Fruit fly (Drosophila melanogaster) whole organism, embryonic: ENCODE results near the gene CG17819.

ENCODE experiments used
- Asciz ChIP-seq: fragments of 200-800 bp; sonication (Bioruptor generic); optimal IDR thresholded peaks from 2 replicates; lab custom pipeline; 2017; ENCODE audit warnings: missing biosample characterization, mild to moderate bottlenecking, missing genetic modification characterization, missing genetic modification reagents
- Atf6 ChIP-seq: fragments of 200-800 bp; sonication (Bioruptor generic); IDR thresholded peaks from 2 replicates; pipeline ENCODE4 v1.3.6; 2022; ENCODE audit warnings: missing biosample characterization, missing genetic modification characterization
- BEAF-32 ChIP-seq: fragments of 200-800 bp; sonication (Bioruptor generic); optimal IDR thresholded peaks from 3 replicates; lab custom pipeline; 2017; ENCODE audit warnings: missing biosample characterization, missing genetic modification characterization, mild to moderate bottlenecking, moderate library complexity, missing genetic modification reagents
- C15 ChIP-seq: fragments of 200-800 bp; sonication (Bioruptor generic); IDR thresholded peaks from 3 replicates; pipeline ENCODE4 v1.3.6; 2022; ENCODE audit warnings: missing biosample characterization, missing genetic modification characterization
- CG10321 ChIP-seq: fragments of 200-800 bp; sonication (Bioruptor generic); IDR thresholded peaks from 2 replicates; pipeline ENCODE4 v1.3.6; 2022; ENCODE audit warnings: missing biosample characterization, missing genetic modification characterization
- CG11093 ChIP-seq: fragments of 200-800 bp; sonication (Bioruptor generic); IDR thresholded peaks from 3 replicates; pipeline ENCODE4 v1.3.6; 2022; ENCODE audit warnings: missing biosample characterization, missing genetic modification characterization
- CG11723 ChIP-seq: fragments of 200-800 bp; sonication (Bioruptor generic); optimal IDR thresholded peaks from 2 replicates; lab custom pipeline; 2017; ENCODE audit warnings: missing biosample characterization, mild to moderate bottlenecking, missing genetic modification characterization
- CG12299 ChIP-seq: fragments of 200-800 bp; sonication (Bioruptor generic); optimal IDR thresholded peaks from 2 replicates; lab custom pipeline; 2018; ENCODE audit warnings: missing biosample characterization, mild to moderate bottlenecking, missing genetic modification characterization
- CG12744 ChIP-seq: fragments of 200-800 bp; sonication (Bioruptor generic); optimal IDR thresholded peaks from 2 replicates; lab custom pipeline; 2016; ENCODE audit warnings: missing biosample characterization, missing genetic modification characterization
- CG14014 ChIP-seq: fragments of 200-800 bp; sonication (Bioruptor generic); IDR thresholded peaks from 2 replicates; pipeline ENCODE4 v1.3.6; 2022; ENCODE audit warnings: missing biosample characterization, missing genetic modification characterization
- CG14050 ChIP-seq: fragments of 200-800 bp; sonication (Bioruptor generic); IDR thresholded peaks from 3 replicates; pipeline ENCODE4 v1.3.6; 2022; ENCODE audit warnings: missing biosample characterization, missing genetic modification characterization
- CG15479 ChIP-seq: fragments of 200-800 bp; sonication (Bioruptor generic); optimal IDR thresholded peaks from 3 replicates; lab custom pipeline; 2019; ENCODE audit warnings: missing biosample characterization, mild to moderate bottlenecking, missing genetic modification characterization, moderate library complexity
- CG16813 ChIP-seq: fragments of 200-800 bp; sonication (Bioruptor generic); IDR thresholded peaks from 3 replicates; pipeline ENCODE4 v1.3.6; 2022; ENCODE audit warnings: missing biosample characterization, missing genetic modification characterization; ENCODE audit not compliant: partially characterized antibody
- CG1832 ChIP-seq: fragments of 200-800 bp; sonication (Bioruptor generic); optimal IDR thresholded peaks from 2 replicates; lab custom pipeline; 2017; ENCODE audit warnings: missing biosample characterization, mild to moderate bottlenecking, missing genetic modification characterization, inconsistent platforms
- CG3726 ChIP-seq: fragments of 200-800 bp; sonication (Bioruptor generic); IDR thresholded peaks from 3 replicates; pipeline ENCODE4, ENCODE4 v1.3.6; 2022; ENCODE audit warnings: missing biosample characterization, missing genetic modification characterization
- CG43689 ChIP-seq: fragments of 200-800 bp; sonication (Bioruptor generic); IDR thresholded peaks from 2 replicates; pipeline ENCODE4 v1.3.6; 2022; ENCODE audit warnings: missing biosample characterization, missing genetic modification characterization
- CG4730 ChIP-seq: fragments of 200-800 bp; sonication (Bioruptor generic); IDR thresholded peaks from 2 replicates; pipeline ENCODE4 v1.3.6; 2022; ENCODE audit warnings: missing biosample characterization, missing genetic modification characterization
- CG6254 ChIP-seq: fragments of 200-800 bp; sonication (Bioruptor generic); optimal IDR thresholded peaks from 3 replicates; lab custom pipeline; 2017; ENCODE audit warnings: mild to moderate bottlenecking, missing biosample characterization, missing genetic modification reagents, missing genetic modification characterization
- CG6854 ChIP-seq: fragments of 200-800 bp; sonication (Bioruptor generic); optimal IDR thresholded peaks from 3 replicates; lab custom pipeline; 2017; ENCODE audit warnings: missing biosample characterization, mild to moderate bottlenecking, missing genetic modification characterization
- CG7357 ChIP-seq: fragments of 200-800 bp; sonication (Bioruptor generic); IDR thresholded peaks from 3 replicates; pipeline ENCODE4 v1.3.6; 2022; ENCODE audit warnings: missing biosample characterization, missing genetic modification characterization
- CG7928 ChIP-seq: fragments of 200-800 bp; sonication (Bioruptor generic); optimal IDR thresholded peaks from 2 replicates; lab custom pipeline; 2017; ENCODE audit warnings: missing biosample characterization, mild to moderate bottlenecking, missing genetic modification characterization
- CG8944 ChIP-seq: fragments of 200-800 bp; sonication (Bioruptor generic); optimal IDR thresholded peaks from 3 replicates; lab custom pipeline; 2016; ENCODE audit warnings: missing biosample characterization, missing genetic modification characterization
- CoRest ChIP-seq: fragments of 200-800 bp; sonication (Bioruptor generic); optimal IDR thresholded peaks from 3 replicates; lab custom pipeline; 2018; ENCODE audit warnings: missing biosample characterization, mild to moderate bottlenecking, missing genetic modification characterization, moderate library complexity
- E2f1 ChIP-seq: fragments of 200-800 bp; sonication (Bioruptor generic); IDR thresholded peaks from 2 replicates; pipeline ENCODE4 v1.3.6; 2022; ENCODE audit warnings: missing biosample characterization, missing genetic modification characterization
- HLH4C ChIP-seq: fragments of 200-800 bp; sonication (Bioruptor generic); IDR thresholded peaks from 3 replicates; pipeline ENCODE4 v1.3.6; 2022; ENCODE audit warnings: missing biosample characterization, missing genetic modification characterization; ENCODE audit not compliant: partially characterized antibody
- Hey ChIP-seq: fragments of 200-800 bp; sonication (Bioruptor generic); optimal IDR thresholded peaks from 3 replicates; lab custom pipeline; 2018; ENCODE audit warnings: missing biosample characterization, mild to moderate bottlenecking, missing genetic modification characterization
- NC2α ChIP-seq: fragments of 200-800 bp; sonication (Bioruptor generic); optimal IDR thresholded peaks from 2 replicates; lab custom pipeline; 2016; ENCODE audit warnings: missing biosample characterization, missing genetic modification characterization
- NFAT ChIP-seq: fragments of 200-800 bp; sonication (Bioruptor generic); IDR thresholded peaks from 2 replicates; pipeline ENCODE4 v1.3.6; 2022; ENCODE audit warnings: missing biosample characterization, missing genetic modification characterization
- Optix ChIP-seq: fragments of 200-800 bp; sonication (Bioruptor generic); IDR thresholded peaks from 3 replicates; pipeline ENCODE4 v1.3.6; 2022; ENCODE audit warnings: missing biosample characterization, missing genetic modification characterization
- Sry-β ChIP-seq: fragments of 200-800 bp; sonication (Bioruptor generic); optimal IDR thresholded peaks from 2 replicates; lab custom pipeline; 2018; ENCODE audit warnings: missing biosample characterization, mild to moderate bottlenecking, missing genetic modification characterization, moderate library complexity
- Ssrp ChIP-seq: fragments of 200-800 bp; sonication (Bioruptor generic); optimal IDR thresholded peaks from 2 replicates; lab custom pipeline; 2018; ENCODE audit warnings: missing biosample characterization, mild to moderate bottlenecking, missing genetic modification characterization, moderate library complexity
- Xrp1 ChIP-seq: fragments of 200-800 bp; sonication (Bioruptor generic); IDR thresholded peaks from 2 replicates; pipeline ENCODE4 v1.3.6; 2022; ENCODE audit warnings: missing biosample characterization, missing genetic modification characterization
- bbx ChIP-seq: fragments of 200-800 bp; sonication (Bioruptor generic); IDR thresholded peaks from 2 replicates; pipeline ENCODE4 v1.3.6; 2022; ENCODE audit warnings: missing biosample characterization, missing genetic modification characterization; ENCODE audit not compliant: partially characterized antibody
- cg ChIP-seq: fragments of 200-800 bp; sonication (Bioruptor generic); optimal IDR thresholded peaks from 3 replicates; lab custom pipeline; 2019; ENCODE audit warnings: missing biosample characterization, mild to moderate bottlenecking, missing genetic modification characterization, moderate library complexity
- ci ChIP-seq: fragments of 200-800 bp; sonication (Bioruptor generic); IDR thresholded peaks from 3 replicates; pipeline ENCODE4 v1.3.6; 2022; ENCODE audit warnings: missing biosample characterization, missing genetic modification characterization
- esg ChIP-seq: fragments of 200-800 bp; sonication (Bioruptor generic); conservative IDR thresholded peaks from 2 replicates; pipeline ENCODE4 v1.3.6; 2022; ENCODE audit warnings: missing biosample characterization, missing genetic modification characterization
- ken ChIP-seq: fragments of 200-800 bp; sonication (Bioruptor generic); IDR thresholded peaks from 3 replicates; pipeline ENCODE4 v1.3.6; 2022; ENCODE audit warnings: missing biosample characterization, missing genetic modification characterization
- kni ChIP-seq: fragments of 200-800 bp; sonication (Bioruptor generic); optimal IDR thresholded peaks from 3 replicates; lab custom pipeline; 2017; ENCODE audit warnings: mild to moderate bottlenecking, missing biosample characterization, missing genetic modification reagents, missing genetic modification characterization
- oc ChIP-seq: fragments of 200-800 bp; sonication (Bioruptor generic); optimal IDR thresholded peaks from 2 replicates; lab custom pipeline; 2018; ENCODE audit warnings: missing biosample characterization, mild to moderate bottlenecking, missing genetic modification characterization, moderate library complexity
- pan ChIP-seq, 4 experiments: fragments of >200 bp in 3 of 4; fragments of 200-800 bp in 1 of 4; sonication (Bioruptor generic) in 1 of 4; optimal IDR thresholded peaks in 3 of 4; IDR thresholded peaks in 1 of 4; 2 replicates each; pipeline versions ENCODE4 v1.3.6 to Lab custom; 2017 to 2022; ENCODE audit warnings: missing biosample characterization in 2 of 4, missing genetic modification characterization in 2 of 4, mixed read lengths in 1 of 4
- phol ChIP-seq: fragments of 200-800 bp; sonication (Bioruptor generic); optimal IDR thresholded peaks from 3 replicates; lab custom pipeline; 2018; ENCODE audit warnings: missing biosample characterization, mild to moderate bottlenecking, missing genetic modification characterization, moderate library complexity
- psq ChIP-seq: fragments of 200-800 bp; sonication (Bioruptor generic); optimal IDR thresholded peaks from 2 replicates; lab custom pipeline; 2017; ENCODE audit warnings: missing biosample characterization, missing genetic modification characterization
- rib ChIP-seq: fragments of 200-800 bp; sonication (Bioruptor generic); IDR thresholded peaks from 2 replicates; pipeline ENCODE4 v1.3.6; 2022; ENCODE audit warnings: missing biosample characterization, missing genetic modification characterization
- row ChIP-seq: fragments of 200-800 bp; sonication (Bioruptor generic); IDR thresholded peaks from 3 replicates; pipeline ENCODE4 v1.3.6; 2022; ENCODE audit warnings: missing biosample characterization, missing genetic modification characterization
- salm ChIP-seq: fragments of 200-800 bp; sonication (Bioruptor generic); optimal IDR thresholded peaks from 2 replicates; lab custom pipeline; 2018; ENCODE audit warnings: missing biosample characterization, mild to moderate bottlenecking, missing genetic modification characterization
- sr ChIP-seq: fragments of 200-800 bp; sonication (Bioruptor generic); IDR thresholded peaks from 3 replicates; pipeline ENCODE4 v1.3.6; 2022; ENCODE audit warnings: missing biosample characterization, missing genetic modification characterization
- tll ChIP-seq, 2 experiments: fragments of 200-800 bp in 1 of 2; fragments of >200 bp in 1 of 2; sonication (Bioruptor generic) in 1 of 2; optimal IDR thresholded peaks; 2 replicates each; lab custom pipeline; 2017 to 2019; ENCODE audit warnings: missing biosample characterization in 2 of 2, missing genetic modification characterization in 2 of 2, mild to moderate bottlenecking in 1 of 2, moderate library complexity in 1 of 2
- ttk ChIP-seq: fragments of 200-800 bp; sonication (Bioruptor generic); IDR thresholded peaks from 2 replicates; pipeline ENCODE4 v2.1.2; 2022; ENCODE audit warnings: missing biosample characterization, missing genetic modification characterization
- twi ChIP-seq: fragments of 200-800 bp; optimal IDR thresholded peaks from 2 replicates; lab custom pipeline; 2019; ENCODE audit warnings: missing biosample characterization, mild to moderate bottlenecking, missing genetic modification characterization, moderate library complexity
- wor ChIP-seq: fragments of 200-800 bp; sonication (Bioruptor generic); IDR thresholded peaks from 2 replicates; pipeline ENCODE4 v1.3.6; 2022; ENCODE audit warnings: missing biosample characterization, missing genetic modification characterization
- zfh2 ChIP-seq: fragments of 200-800 bp; sonication (Bioruptor generic); optimal IDR thresholded peaks from 2 replicates; lab custom pipeline; 2016; ENCODE audit warnings: missing biosample characterization, missing genetic modification characterization

The CG17819 gene

DNA sequence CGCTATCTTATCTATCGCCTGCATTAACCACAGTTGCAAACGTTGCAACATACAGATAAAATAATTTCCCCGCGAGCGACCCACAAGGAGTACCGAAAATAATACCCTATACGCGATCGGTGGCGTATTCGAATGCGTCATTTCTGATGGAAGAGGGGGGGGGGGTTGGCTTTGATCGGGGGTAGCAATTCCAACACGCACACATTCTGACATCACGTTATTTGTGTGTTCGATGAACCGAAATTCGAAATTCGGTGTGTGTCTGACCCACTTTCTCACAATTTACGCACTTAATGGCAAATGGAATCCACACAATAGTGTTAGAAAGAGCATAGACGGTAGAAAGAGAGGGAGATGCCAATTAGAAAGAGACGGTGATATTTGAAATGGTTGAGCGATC lies 48.7 kb downstream of the CG17819 start (continued):
- no peak for TF ChIP-seq C15 (GFP tag; lab: Robert Waterston, UW)
- no peak for TF ChIP-seq CG16813
- TF ChIP-seq CG15479 (GFP tag; lab: Kevin White, UChicago) = peak; percentile 36
- TF ChIP-seq CG12299 (tag; lab: Kevin White, UChicago) = no peak
- no peak for TF ChIP-seq phol
- no peak for TF ChIP-seq CG7928 (GFP tag; lab: Kevin White, UChicago)
- no peak for TF ChIP-seq CG11093 (GFP tag; lab: Robert Waterston, UW)
- TF ChIP-seq oc (tag; lab: Kevin White, UChicago) = no peak
- TF ChIP-seq zfh2 (GFP tag; lab: Kevin White, UChicago) = no peak
- no peak for TF ChIP-seq E2f1 (GFP tag; lab: Robert Waterston, UW)
- TF ChIP-seq NFAT (GFP tag; lab: Robert Waterston, UW) = no peak
- peak; percentile 32; the same call in 1 of the 3 replicates for TF ChIP-seq sr (GFP tag; lab: Robert Waterston, UW)
- no peak for TF ChIP-seq CG11723 (GFP tag; lab: Kevin White, UChicago)
- TF ChIP-seq BEAF-32 (GFP tag; lab: Kevin White, UChicago) = no peak
- no peak for TF ChIP-seq esg (GFP tag; lab: Robert Waterston, UW)
- peak; percentile 54; the same call in 1 of the 2 replicates for TF ChIP-seq CG10321 (GFP tag; lab: Robert Waterston, UW)
- peak; percentile 39; the same call in 1 of the 2 replicates for TF ChIP-seq ttk (GFP tag; lab: Robert Waterston, UW)
- TF ChIP-seq rib = peak; percentile 64; the same call in 1 of the 2 replicates
- no peak for TF ChIP-seq salm (tag; lab: Kevin White, UChicago)
- TF ChIP-seq tll (GFP tag; optimal IDR thresholded peaks at IDR 0.05; lab: Kevin White, UChicago) = no peak
- peak; percentile 47 for TF ChIP-seq cg (GFP tag; lab: Kevin White, UChicago)
- no peak for TF ChIP-seq NC2α
- TF ChIP-seq CG14050 (GFP tag; lab: Robert Waterston, UW) = no peak
- no peak for TF ChIP-seq CG3726
- TF ChIP-seq CG1832 (GFP tag; lab: Kevin White, UChicago) = peak; percentile 34
- no peak for TF ChIP-seq twi (tag; lab: Kevin White, UChicago)
- TF ChIP-seq wor (GFP tag; lab: Robert Waterston, UW) = no peak
- no peak for TF ChIP-seq CG8944 (GFP tag; lab: Kevin White, UChicago)
- no peak for TF ChIP-seq CoRest
- no peak for TF ChIP-seq Ssrp (tag; lab: Kevin White, UChicago)
- TF ChIP-seq pan (optimal IDR thresholded peaks at IDR 0.05; lab: Kevin White, UChicago) = no peak
- no peak for TF ChIP-seq pan (GFP tag; optimal IDR thresholded peaks at IDR 0.05 in 1 of 2, IDR thresholded peaks at IDR 0.05 in 1 of 2)
- no peak for TF ChIP-seq CG12744 (GFP tag; lab: Kevin White, UChicago)
- no peak for TF ChIP-seq CG14014
- TF ChIP-seq Xrp1 (GFP tag; lab: Robert Waterston, UW) = no peak
- no peak for TF ChIP-seq psq (GFP tag; lab: Kevin White, UChicago)
- no peak for TF ChIP-seq kni
- TF ChIP-seq CG6854 (GFP tag; lab: Kevin White, UChicago) = no peak
- TF ChIP-seq CG4730 = no peak
- TF ChIP-seq CG6254 (GFP tag; lab: Kevin White, UChicago) = no peak
- no peak for TF ChIP-seq ken (GFP tag; lab: Robert Waterston, UW)
- TF ChIP-seq row = peak; percentile 22; the same call in 1 of the 3 replicates
- TF ChIP-seq Asciz (GFP tag; lab: Kevin White, UChicago) = no peak
- no peak for TF ChIP-seq Hey (tag; lab: Kevin White, UChicago)
- TF ChIP-seq CG43689 (GFP tag; lab: Robert Waterston, UW) = no peak
- no peak for TF ChIP-seq HLH4C (GFP tag; lab: Robert Waterston, UW)
- TF ChIP-seq ci = peak; percentile 34; the same call in 1 of the 3 replicates
- TF ChIP-seq CG7357 (GFP tag; lab: Robert Waterston, UW) = no peak
- no peak for TF ChIP-seq Atf6 (GFP tag; lab: Robert Waterston, UW)
- TF ChIP-seq Sry-β (GFP tag; lab: Kevin White, UChicago) = no peak
- no peak for TF ChIP-seq Optix (GFP tag; lab: Robert Waterston, UW)
- TF ChIP-seq bbx (GFP tag; lab: Robert Waterston, UW) = no peak
